Fruit fly (Drosophila melanogaster) whole organism: ENCODE data around the gene Fam92.

Experiments used
- CG8478 ChIP-seq: fragments of >200 bp; optimal IDR thresholded peaks from 2 replicates; lab custom pipeline; 2018; ENCODE audit warnings: inconsistent platforms
- EcR ChIP-seq, 2 experiments: fragments of >200 bp; optimal IDR thresholded peaks; 2 replicates each; lab custom pipeline; 2017; ENCODE audit warnings: missing biosample characterization in 2 of 2, missing genetic modification characterization in 2 of 2, missing genetic modification reagents in 2 of 2
- pan ChIP-seq: fragments of >200 bp; optimal IDR thresholded peaks from 2 replicates; lab custom pipeline; 2017
- psq ChIP-seq: fragments of >200 bp; optimal IDR thresholded peaks from 2 replicates; lab custom pipeline; 2017
- usp ChIP-seq: fragments of >200 bp; optimal IDR thresholded peaks from 2 replicates; lab custom pipeline; 2017; ENCODE audit warnings: missing biosample characterization, missing genetic modification characterization, mixed read lengths

DNA sequence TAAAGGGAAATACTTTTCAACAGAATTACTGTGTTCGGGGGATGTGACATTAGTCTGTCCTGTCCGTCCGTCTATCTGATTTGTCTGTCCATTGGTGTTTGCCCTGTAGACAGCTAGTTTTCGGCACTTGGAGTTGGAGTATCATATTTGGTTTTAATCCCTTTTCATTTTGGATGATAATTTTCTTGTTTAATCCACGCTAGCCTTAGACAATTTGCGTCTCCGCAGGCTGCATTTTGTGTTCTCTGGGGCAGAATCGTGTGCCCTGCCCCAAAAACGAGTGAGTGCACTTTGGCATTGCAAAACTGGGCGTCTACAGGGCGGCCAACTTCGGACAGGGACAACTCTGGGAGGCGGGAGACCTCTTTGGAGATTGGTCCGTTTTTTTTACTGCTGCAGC, 31.0 kb downstream of the Fam92 start:
- TF ChIP-seq pan (lab: Kevin White, UChicago) (no peak), psq (lab: Kevin White, UChicago) (no peak), usp (no peak), CG8478 (no peak), EcR (GFP tag; optimal IDR thresholded peaks at IDR 0.05; lab: Kevin White, UChicago) (no peak)
